Fruit fly (Drosophila melanogaster) Kc167 (cell line): ENCODE results near the gene CG11970.

ENCODE experiments used
- Myc ChIP-seq: fragments of >200 bp; optimal IDR thresholded peaks from 2 replicates; lab custom pipeline; 2017; ENCODE audit warnings: missing external identifiers
- Sin3A ChIP-seq: fragments of >200 bp; optimal IDR thresholded peaks from 2 replicates; lab custom pipeline; 2018; ENCODE audit warnings: missing external identifiers
- h ChIP-seq: fragments of >200 bp; optimal IDR thresholded peaks from 3 replicates; lab custom pipeline; 2018; ENCODE audit warnings: missing external identifiers
- insv ChIP-seq: fragments of >200 bp; optimal IDR thresholded peaks from 3 replicates; lab custom pipeline; 2018; ENCODE audit warnings: missing external identifiers
- psq ChIP-seq: fragments of >200 bp; optimal IDR thresholded peaks from 2 replicates; lab custom pipeline; 2017; ENCODE audit warnings: missing external identifiers
- ttk ChIP-seq: sonication (Bioruptor generic); optimal IDR thresholded peaks from 2 replicates; lab custom pipeline; 2017; ENCODE audit warnings: missing external identifiers

The CG11970 gene

DNA sequence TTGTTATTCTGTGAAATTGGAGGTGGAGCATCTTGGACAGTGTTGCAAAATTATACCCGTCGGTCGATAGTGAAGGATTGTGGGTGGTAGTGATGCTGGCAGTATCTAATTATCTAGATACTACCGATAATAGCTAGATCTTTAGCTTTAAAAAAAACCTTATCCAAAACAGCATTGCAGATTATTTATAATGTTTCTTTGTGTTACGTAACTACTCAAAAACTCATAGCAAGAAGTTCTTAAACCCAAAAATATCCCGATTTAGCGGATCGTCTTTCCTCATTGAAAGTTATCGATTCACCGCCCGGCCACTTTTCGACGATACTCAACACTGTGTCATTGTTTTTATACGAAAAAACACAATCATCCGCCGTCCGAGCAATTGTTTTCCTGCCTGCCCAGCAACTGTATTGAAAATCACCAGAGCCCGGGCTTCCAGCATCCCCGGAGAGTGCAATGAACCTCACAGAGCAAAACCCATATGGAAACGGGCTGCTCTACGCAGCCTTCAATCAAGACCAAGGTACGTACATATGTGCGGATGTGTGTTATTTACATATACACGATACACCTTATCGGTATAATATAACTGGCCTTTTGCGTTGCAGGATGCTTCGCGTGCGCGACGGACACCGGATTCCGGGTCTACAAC lies 8.5 kb downstream of the CG11970 start, which contains the start of gene CG11975:
Gene CG11975 (plus strand): TSS at position 326 of the 652 bp plus-strand sequence.
- TF ChIP-seq psq (lab: Kevin White, UChicago) (no peak), Sin3A (lab: Kevin White, UChicago) (no peak)

DNA sequence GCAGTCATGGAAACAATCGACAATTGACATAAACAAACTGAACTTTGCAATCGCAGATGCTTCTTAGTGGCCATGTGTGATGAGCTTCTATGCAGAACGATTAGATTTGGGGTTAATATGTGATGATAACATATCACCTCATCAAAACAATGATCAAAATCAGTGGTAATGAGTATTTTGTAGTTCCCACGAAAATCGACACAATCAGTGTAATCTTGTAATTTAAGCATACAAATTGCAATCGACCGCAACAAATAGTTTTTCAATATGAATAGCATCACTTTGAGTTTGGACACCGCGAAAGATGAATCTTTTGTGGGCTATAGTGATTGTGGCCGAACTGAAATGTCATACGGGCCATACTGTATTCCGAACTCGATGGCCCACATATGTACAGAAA lies 12.9 kb downstream of the CG11970 start, which contains the start of gene CG11977:
Gene CG11977 (plus strand): TSS at position 301 of the 400 bp plus-strand sequence.
- TF ChIP-seq insv (no peak), psq (lab: Kevin White, UChicago) (no peak), Myc (no peak), h (no peak), Sin3A (lab: Kevin White, UChicago) (no peak), ttk (no peak)

DNA sequence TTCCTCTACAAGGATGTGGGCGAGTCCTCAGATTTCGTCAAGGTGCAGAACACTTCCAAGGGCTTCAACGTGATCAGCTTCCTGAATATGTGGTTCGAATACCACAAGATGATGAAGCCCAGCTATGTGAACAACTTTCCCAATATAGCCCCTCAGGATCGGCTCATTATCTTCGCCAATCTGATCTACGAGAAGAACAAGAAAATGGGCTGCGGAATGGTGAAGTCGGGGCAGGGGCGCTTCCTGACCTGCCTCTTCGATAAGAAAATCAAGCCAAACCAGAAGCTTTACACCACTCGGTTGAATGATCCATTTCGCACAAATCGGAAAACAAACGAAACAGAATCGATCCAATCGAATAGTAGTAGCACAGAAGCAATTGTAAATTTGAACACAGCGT lies 13.7 kb downstream of the CG11970 start:
- TF ChIP-seq h (no peak), psq (lab: Kevin White, UChicago) (no peak), ttk (no peak), Myc (no peak), insv (no peak)

DNA sequence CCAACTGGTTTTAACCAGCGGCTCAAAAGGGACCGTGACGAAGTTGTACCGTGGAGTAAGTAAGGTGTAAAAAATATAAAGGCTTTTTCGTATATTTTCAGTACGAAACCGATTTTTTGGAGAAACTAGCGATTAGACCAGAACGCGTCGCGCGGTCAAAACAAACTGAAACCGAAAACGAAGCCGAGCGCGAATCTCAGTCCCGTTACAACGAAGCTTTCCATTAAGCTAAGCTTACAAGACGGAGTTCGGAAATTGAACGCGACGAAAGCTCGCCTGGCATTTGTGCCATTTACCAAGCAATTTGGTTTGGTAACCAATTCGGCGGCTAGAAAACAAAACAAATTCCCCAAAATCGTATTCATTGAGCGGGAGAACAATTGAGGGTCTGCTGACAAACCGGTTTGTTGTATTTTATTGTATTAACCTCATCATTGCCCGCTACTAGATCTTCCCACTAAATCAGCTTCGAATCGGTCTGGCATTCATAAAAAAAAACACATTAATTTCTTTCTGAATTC lies 17.3 kb downstream of the CG11970 start:
- TF ChIP-seq psq (lab: Kevin White, UChicago) (no peak), Sin3A (lab: Kevin White, UChicago) (no peak), Myc (no peak), ttk (no peak), insv (no peak), h (no peak)

DNA sequence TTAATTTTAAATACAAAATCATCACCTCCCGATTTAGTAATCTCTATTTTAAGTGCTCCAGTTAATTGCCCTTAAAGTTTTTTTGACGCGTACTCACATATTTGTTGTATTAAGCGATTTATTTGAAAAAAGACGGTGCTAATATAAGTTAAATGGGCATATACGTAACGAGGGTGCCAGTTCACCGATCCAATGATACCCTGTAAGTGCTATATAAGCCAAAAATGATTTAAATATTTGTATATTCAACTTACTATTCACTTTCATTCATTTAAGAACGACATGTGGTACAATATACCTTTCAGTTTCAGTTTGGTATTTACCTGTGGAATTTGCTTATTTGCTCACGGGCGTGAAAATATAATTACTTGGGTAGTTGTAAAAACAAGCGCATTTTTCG lies 18.0 kb downstream of the CG11970 start:
- TF ChIP-seq h (no peak), Myc (no peak), insv (no peak)

- TF ChIP-seq h = no peak
- no peak for TF ChIP-seq psq (lab: Kevin White, UChicago)
- TF ChIP-seq insv = no peak
- no peak for TF ChIP-seq ttk
- no peak for TF ChIP-seq Sin3A (lab: Kevin White, UChicago)
- TF ChIP-seq Myc = no peak
These were observed 19.2 kb downstream of the CG11970 start, which contains the start of the genes CG31100 and CG11980 for dm6 chr3R:9003600-9004223. CG31100 (minus strand) TSS chr3R:9003650. CG11980 (plus strand) TSS chr3R:9004017.

- TF ChIP-seq Myc = no peak
- no peak for TF ChIP-seq psq (lab: Kevin White, UChicago)
- TF ChIP-seq insv = no peak
These were observed 21.6 kb downstream of the CG11970 start, which contains the start of the genes Prosbeta3 and Iru for dm6 chr3R:9006129-9006528. Prosbeta3 (minus strand) TSS chr3R:9006226. Iru (plus strand) TSS chr3R:9006456.

DNA sequence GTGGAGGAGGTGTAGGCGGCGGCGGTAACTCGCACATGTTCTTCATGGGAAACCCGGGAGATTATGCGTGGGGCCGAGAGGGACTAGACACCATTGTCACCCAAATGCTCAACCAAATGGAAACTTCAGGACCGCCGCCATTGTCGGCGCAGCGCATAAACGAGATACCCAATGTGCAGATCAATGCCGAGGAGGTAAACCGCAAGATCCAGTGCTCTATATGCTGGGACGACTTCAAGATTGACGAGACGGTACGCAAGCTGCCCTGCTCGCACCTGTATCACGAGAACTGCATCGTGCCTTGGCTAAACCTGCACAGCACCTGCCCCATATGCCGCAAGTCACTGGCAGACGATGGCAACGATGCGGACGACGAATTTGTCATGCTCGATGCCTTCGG lies 22.7 kb downstream of the CG11970 start:
- TF ChIP-seq insv (no peak), Myc (no peak), ttk (peak; percentile 93)

- TF ChIP-seq Sin3A (lab: Kevin White, UChicago) (no peak), h (no peak), insv (no peak), ttk (no peak), Myc (no peak), psq (lab: Kevin White, UChicago) (no peak)
These were observed 23.7 kb downstream of the CG11970 start, which contains the start of gene CG11983 for dm6 chr3R:9008202-9008601. CG11983 (plus strand) TSS chr3R:9008321.

- TF ChIP-seq Myc (no peak), Sin3A (lab: Kevin White, UChicago) (no peak), h (no peak), ttk (no peak), insv (no peak), psq (lab: Kevin White, UChicago) (no peak)
These were observed 26.2 kb downstream of the CG11970 start for dm6 chr3R:9010695-9011094.

DNA sequence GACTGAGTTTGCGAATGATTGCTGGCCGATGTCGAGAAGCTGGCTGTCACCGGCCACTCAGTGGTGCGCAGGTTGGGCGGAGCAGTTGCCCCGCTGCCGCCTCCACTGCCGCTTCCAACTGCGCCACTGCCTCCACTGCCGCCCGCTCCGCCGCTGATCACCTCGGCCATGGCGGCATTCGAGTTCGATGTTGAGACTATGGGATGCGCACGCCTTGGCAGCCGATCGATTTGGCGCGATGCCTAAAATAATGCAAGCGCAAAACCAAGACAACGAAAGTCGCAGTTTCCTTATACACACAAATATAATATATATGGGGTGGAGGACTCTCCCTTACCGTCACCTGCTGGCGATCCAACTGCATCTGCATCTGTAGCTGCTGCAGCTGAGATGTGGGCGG lies 27.2 kb downstream of the CG11970 start:
- TF ChIP-seq psq (lab: Kevin White, UChicago) (no peak), ttk (no peak), Sin3A (lab: Kevin White, UChicago) (no peak), h (no peak), Myc (no peak), insv (no peak)

dm6 chr3R:9013765-9014380 lies 29.4 kb downstream of the CG11970 start:
- TF ChIP-seq h (no peak), ttk (no peak)

DNA sequence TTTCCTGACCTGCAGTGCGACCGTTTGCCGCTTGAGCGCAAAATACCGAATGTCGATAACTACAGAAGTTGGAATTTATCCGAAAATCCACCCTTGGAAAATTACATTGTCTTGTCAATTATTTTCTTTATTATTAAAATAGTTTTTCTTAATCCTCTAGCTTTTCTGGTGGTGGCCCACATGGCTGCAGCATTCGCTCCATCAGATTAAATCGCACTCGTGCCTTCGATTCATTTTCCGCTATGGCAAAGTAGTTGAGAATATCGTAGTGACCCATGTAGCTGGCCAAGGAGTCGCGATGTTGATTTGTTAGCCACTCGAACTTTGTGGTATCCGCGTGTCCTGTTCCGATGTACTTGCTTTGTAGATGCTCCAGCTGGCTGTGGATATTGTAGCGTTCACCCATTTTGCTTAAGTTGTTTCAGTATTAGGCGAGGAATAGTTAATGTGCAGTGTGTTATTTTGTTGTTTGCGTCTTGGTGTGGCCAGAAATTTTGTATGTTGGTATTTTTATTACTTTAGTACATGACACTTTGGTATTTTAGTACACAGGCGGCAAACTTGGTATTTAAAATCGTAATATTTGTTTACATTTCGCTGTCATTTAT lies 30.4 kb downstream of the CG11970 start, which contains the start of the genes Kcmf1, Sf3b5 and CG11986:
Gene Kcmf1 (minus strand): TSS at position 51 of the 608 bp plus-strand sequence.
Gene Sf3b5 (minus strand): TSS at position 483 of the 608 bp plus-strand sequence.
Gene CG11986 (plus strand): TSS at position 588 of the 608 bp plus-strand sequence.
- TF ChIP-seq Myc (no peak), psq (lab: Kevin White, UChicago) (no peak)
